Worm (Caenorhabditis elegans) whole organism, L1 larva: Measurements from ENCODE around the gene cutl-23.

Experiments used
- C04F5.9 ChIP-seq: sonication (generic microtip); optimal IDR thresholded peaks from 2 replicates; lab custom pipeline; 2016; ENCODE audit warnings: missing genetic modification characterization, missing compliant biosample characterization
- C34B4.2 ChIP-seq: sonication (generic microtip); optimal IDR thresholded peaks from 2 replicates; lab custom pipeline; 2017; ENCODE audit warnings: mild to moderate bottlenecking, missing genetic modification characterization, missing compliant biosample characterization
- F16B12.6 ChIP-seq: fragments of 150-350 bp; optimal IDR thresholded peaks from 2 replicates; lab custom pipeline; 2014; ENCODE audit warnings: missing biosample characterization, missing genetic modification characterization
- Y116A8C.19 ChIP-seq: sonication (generic microtip); optimal IDR thresholded peaks from 2 replicates; lab custom pipeline; 2016; ENCODE audit warnings: missing compliant biosample characterization, missing genetic modification characterization, borderline replicate concordance
- aha-1 ChIP-seq: fragments of 150-350 bp; optimal IDR thresholded peaks from 2 replicates; lab custom pipeline; 2014; ENCODE audit warnings: missing biosample characterization, missing genetic modification characterization
- alr-1 ChIP-seq: fragments of 200-800 bp; sonication (Bioruptor generic); optimal IDR thresholded peaks from 2 replicates; lab custom pipeline; 2018; ENCODE audit warnings: borderline replicate concordance, mild to moderate bottlenecking, missing genetic modification characterization, missing compliant biosample characterization
- ceh-63 ChIP-seq: fragments of 200-800 bp; sonication (Bioruptor generic); optimal IDR thresholded peaks from 2 replicates; lab custom pipeline; 2018; ENCODE audit warnings: mild to moderate bottlenecking, missing genetic modification characterization, missing compliant biosample characterization
- ceh-82 ChIP-seq, 3 experiments: fragments of 150-350 bp in 1 of 3; sonication (generic microtip) in 2 of 3; optimal IDR thresholded peaks; 2 replicates each; lab custom pipeline; 2014 to 2017; ENCODE audit warnings: missing biosample characterization in 3 of 3, missing genetic modification characterization in 3 of 3
- ceh-88 ChIP-seq: fragments of 200-800 bp; sonication (Bioruptor generic); IDR thresholded peaks from 2 replicates; pipeline ENCODE4 v1.3.6; 2022; ENCODE audit warnings: missing genetic modification characterization, missing compliant biosample characterization
- ceh-90 ChIP-seq: sonication (generic microtip); optimal IDR thresholded peaks from 2 replicates; lab custom pipeline; 2016; ENCODE audit warnings: missing genetic modification characterization, missing compliant biosample characterization
- ces-1 ChIP-seq: fragments of 150-350 bp; optimal IDR thresholded peaks from 2 replicates; lab custom pipeline; 2014; ENCODE audit warnings: missing biosample characterization, missing genetic modification reagents, missing genetic modification characterization
- dsc-1 ChIP-seq: sonication (generic microtip); optimal IDR thresholded peaks from 2 replicates; lab custom pipeline; 2016; ENCODE audit warnings: mild to moderate bottlenecking, missing genetic modification characterization, missing compliant biosample characterization
- efl-1 ChIP-seq, 4 experiments: fragments of 150-350 bp; optimal IDR thresholded peaks in 3 of 4; peaks in 1 of 4; 1 replicate in 1 of 4; 2 replicates in 3 of 4; lab custom pipeline; 2014; ENCODE audit warnings: missing biosample characterization in 2 of 4, missing genetic modification characterization in 2 of 4, missing genetic modification reagents in 2 of 4
- efl-3 ChIP-seq: fragments of 200-800 bp; sonication (Bioruptor generic); optimal IDR thresholded peaks from 2 replicates; lab custom pipeline; 2018; ENCODE audit warnings: mild to moderate bottlenecking, missing genetic modification characterization, missing compliant biosample characterization
- egl-13 ChIP-seq: sonication (generic microtip); optimal IDR thresholded peaks from 2 replicates; lab custom pipeline; 2016; ENCODE audit warnings: missing genotype, missing genetic modification reagents, missing genetic modification characterization, missing compliant biosample characterization
- ets-5 ChIP-seq: fragments of 200-800 bp; sonication (Bioruptor generic); IDR thresholded peaks from 2 replicates; pipeline ENCODE4 v1.3.6; 2022; ENCODE audit warnings: missing genetic modification characterization, missing compliant biosample characterization
- fkh-4 ChIP-seq: sonication (generic microtip); optimal IDR thresholded peaks from 2 replicates; lab custom pipeline; 2016; ENCODE audit warnings: missing compliant biosample characterization, missing genetic modification characterization, borderline replicate concordance
- fkh-8 ChIP-seq: sonication (generic microtip); optimal IDR thresholded peaks from 2 replicates; lab custom pipeline; 2016; ENCODE audit warnings: mild to moderate bottlenecking, missing genetic modification characterization, missing compliant biosample characterization
- fos-1 ChIP-seq: fragments of 150-350 bp; optimal IDR thresholded peaks from 2 replicates; lab custom pipeline; 2014; ENCODE audit warnings: missing biosample characterization, missing genetic modification characterization
- grh-1 ChIP-seq: fragments of 200-800 bp; sonication (Bioruptor generic); IDR thresholded peaks from 2 replicates; pipeline ENCODE4 v1.3.6; 2022; ENCODE audit warnings: missing genetic modification reagents, missing genetic modification characterization, missing compliant biosample characterization
- hlh-4 ChIP-seq: sonication (generic microtip); optimal IDR thresholded peaks from 2 replicates; lab custom pipeline; 2016; ENCODE audit warnings: mild to moderate bottlenecking, missing genetic modification characterization, missing compliant biosample characterization
- hpl-2 ChIP-seq: fragments of 150-350 bp; optimal IDR thresholded peaks from 2 replicates; lab custom pipeline; 2014; ENCODE audit warnings: missing biosample characterization, missing genetic modification reagents, missing genetic modification characterization
- jun-1 ChIP-seq: fragments of 150-350 bp; optimal IDR thresholded peaks from 2 replicates; lab custom pipeline; 2014; ENCODE audit warnings: missing biosample characterization, missing genetic modification reagents, missing genetic modification characterization
- lin-13 ChIP-seq: fragments of 150-350 bp; optimal IDR thresholded peaks from 2 replicates; lab custom pipeline; 2014; ENCODE audit warnings: missing biosample characterization, missing genetic modification reagents, missing genetic modification characterization
- lin-14 ChIP-seq: fragments of 200-800 bp; sonication (Bioruptor generic); optimal IDR thresholded peaks from 2 replicates; lab custom pipeline; 2018; ENCODE audit warnings: mild to moderate bottlenecking, missing genetic modification characterization, moderate library complexity, missing compliant biosample characterization
- lin-15B ChIP-seq: fragments of 150-350 bp; sonication (generic microtip); optimal IDR thresholded peaks from 3 replicates; lab custom pipeline; 2014; ENCODE audit warnings: missing biosample characterization, missing genetic modification characterization
- lin-35 ChIP-seq, 2 experiments: fragments of 150-350 bp; optimal IDR thresholded peaks; 2 replicates each; lab custom pipeline; 2014; ENCODE audit warnings: missing biosample characterization in 2 of 2, missing genetic modification characterization in 2 of 2, missing genetic modification reagents in 2 of 2
- lin-39 ChIP-seq: fragments of 150-350 bp; optimal IDR thresholded peaks from 2 replicates; lab custom pipeline; 2014; ENCODE audit warnings: missing biosample characterization, missing genetic modification reagents, missing genetic modification characterization
- lir-3 ChIP-seq: sonication (generic microtip); optimal IDR thresholded peaks from 2 replicates; lab custom pipeline; 2016; ENCODE audit warnings: mild to moderate bottlenecking, missing genetic modification characterization, moderate library complexity, missing compliant biosample characterization; ENCODE audit not compliant: poor library complexity
- lsy-2 ChIP-seq, 2 experiments: fragments of 150-350 bp; optimal IDR thresholded peaks; 2 replicates each; lab custom pipeline; 2014; ENCODE audit warnings: missing biosample characterization in 2 of 2, missing genetic modification characterization in 2 of 2
- mef-2 ChIP-seq: fragments of 150-350 bp; optimal IDR thresholded peaks from 2 replicates; lab custom pipeline; 2014; ENCODE audit warnings: missing biosample characterization, missing genetic modification characterization
- mep-1 ChIP-seq: fragments of 150-350 bp; optimal IDR thresholded peaks from 2 replicates; lab custom pipeline; 2014; ENCODE audit warnings: missing biosample characterization, missing genetic modification characterization
- nhr-11 ChIP-seq: fragments of 150-350 bp; optimal IDR thresholded peaks from 2 replicates; lab custom pipeline; 2014; ENCODE audit warnings: missing biosample characterization, missing genetic modification characterization
- nhr-19 ChIP-seq: fragments of 200-800 bp; sonication (Bioruptor generic); conservative IDR thresholded peaks from 2 replicates; pipeline ENCODE4 v1.3.6; 2022; ENCODE audit warnings: missing genetic modification characterization, missing compliant biosample characterization
- nhr-20 ChIP-seq: sonication (generic microtip); optimal IDR thresholded peaks from 2 replicates; lab custom pipeline; 2016; ENCODE audit warnings: mild to moderate bottlenecking, missing genetic modification characterization, missing compliant biosample characterization
- nhr-28 ChIP-seq: fragments of 150-350 bp; optimal IDR thresholded peaks from 2 replicates; lab custom pipeline; 2014; ENCODE audit warnings: missing biosample characterization, missing genetic modification characterization
- nhr-47 ChIP-seq: sonication (generic microtip); optimal IDR thresholded peaks from 2 replicates; lab custom pipeline; 2016; ENCODE audit warnings: mild to moderate bottlenecking, missing genetic modification characterization, moderate library complexity, missing compliant biosample characterization
- nhr-71 ChIP-seq: sonication (generic microtip); optimal IDR thresholded peaks from 2 replicates; lab custom pipeline; 2016; ENCODE audit warnings: mild to moderate bottlenecking, missing genetic modification characterization, moderate library complexity, missing compliant biosample characterization
- pax-3 ChIP-seq: fragments of 200-800 bp; sonication (Bioruptor generic); optimal IDR thresholded peaks from 2 replicates; lab custom pipeline; 2018; ENCODE audit warnings: mild to moderate bottlenecking, missing genetic modification characterization, moderate library complexity, missing compliant biosample characterization
- pqm-1 ChIP-seq: sonication (generic microtip); optimal IDR thresholded peaks from 3 replicates; lab custom pipeline; 2017; ENCODE audit warnings: missing biosample characterization, missing genetic modification characterization
- snpc-4 ChIP-seq: fragments of 150-350 bp; optimal IDR thresholded peaks from 2 replicates; lab custom pipeline; 2014; ENCODE audit warnings: missing biosample characterization, missing genetic modification characterization
- snu-23 ChIP-seq: sonication (generic microtip); optimal IDR thresholded peaks from 2 replicates; lab custom pipeline; 2016; ENCODE audit warnings: missing genetic modification characterization, missing compliant biosample characterization
- sox-4 ChIP-seq: sonication (generic microtip); optimal IDR thresholded peaks from 2 replicates; lab custom pipeline; 2016; ENCODE audit warnings: missing genetic modification characterization, missing compliant biosample characterization
- sptf-1 ChIP-seq: fragments of 150-350 bp; optimal IDR thresholded peaks from 2 replicates; lab custom pipeline; 2014; ENCODE audit warnings: missing biosample characterization, missing genetic modification characterization
- swsn-7 ChIP-seq: sonication (generic microtip); optimal IDR thresholded peaks from 2 replicates; lab custom pipeline; 2016; ENCODE audit warnings: missing genetic modification characterization, missing compliant biosample characterization
- tlp-1 ChIP-seq: fragments of 150-350 bp; optimal IDR thresholded peaks from 2 replicates; lab custom pipeline; 2014; ENCODE audit warnings: missing biosample characterization, missing genetic modification characterization
- unc-130 ChIP-seq: fragments of 150-350 bp; optimal IDR thresholded peaks from 2 replicates; lab custom pipeline; 2017; ENCODE audit warnings: missing biosample characterization, missing genetic modification characterization, inconsistent platforms
- unc-62 ChIP-seq: fragments of 150-350 bp; optimal IDR thresholded peaks from 2 replicates; lab custom pipeline; 2014; ENCODE audit warnings: missing biosample characterization, missing genetic modification reagents, missing genetic modification characterization
- unc-86 ChIP-seq: sonication (generic microtip); optimal IDR thresholded peaks from 2 replicates; lab custom pipeline; 2016; ENCODE audit warnings: missing genetic modification characterization, missing compliant biosample characterization
- vab-15 ChIP-seq: sonication (generic microtip); optimal IDR thresholded peaks from 2 replicates; lab custom pipeline; 2017; ENCODE audit warnings: missing genotype, mild to moderate bottlenecking, missing genetic modification characterization, missing compliant biosample characterization
- ztf-11 ChIP-seq, 2 experiments: sonication (generic microtip); optimal IDR thresholded peaks; 2 replicates each; lab custom pipeline; 2016 to 2017; ENCODE audit warnings: missing genetic modification characterization in 2 of 2, missing biosample characterization in 1 of 2, missing compliant biosample characterization in 1 of 2

cutl-23 gene

DNA sequence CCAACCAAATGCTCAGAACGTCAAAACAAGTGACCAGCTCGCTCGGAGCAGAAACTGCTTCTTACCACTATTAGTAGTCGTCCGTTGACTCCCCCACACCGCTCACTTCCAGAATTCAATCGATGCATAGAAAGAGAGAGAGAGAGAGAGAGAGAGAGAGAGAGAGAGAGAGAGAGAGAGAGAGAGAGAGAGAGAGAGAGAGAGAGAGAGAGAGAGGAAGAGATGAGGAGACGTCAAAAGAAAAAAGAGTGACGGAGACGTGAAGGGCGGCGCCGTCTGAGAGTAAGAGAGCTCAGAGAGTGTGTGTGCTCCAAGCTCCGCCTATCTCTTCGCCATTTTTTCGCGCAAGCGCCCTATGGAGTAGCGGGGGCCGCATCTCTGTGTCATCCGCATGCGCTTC, 14.8 kb upstream of the cutl-23 start, which contains the start of gene ida-1 (continued):
- no peak for TF ChIP-seq vab-15 (tag; lab: Kevin White, UChicago)
- no peak for TF ChIP-seq egl-13 (tag; lab: Kevin White, UChicago)

DNA sequence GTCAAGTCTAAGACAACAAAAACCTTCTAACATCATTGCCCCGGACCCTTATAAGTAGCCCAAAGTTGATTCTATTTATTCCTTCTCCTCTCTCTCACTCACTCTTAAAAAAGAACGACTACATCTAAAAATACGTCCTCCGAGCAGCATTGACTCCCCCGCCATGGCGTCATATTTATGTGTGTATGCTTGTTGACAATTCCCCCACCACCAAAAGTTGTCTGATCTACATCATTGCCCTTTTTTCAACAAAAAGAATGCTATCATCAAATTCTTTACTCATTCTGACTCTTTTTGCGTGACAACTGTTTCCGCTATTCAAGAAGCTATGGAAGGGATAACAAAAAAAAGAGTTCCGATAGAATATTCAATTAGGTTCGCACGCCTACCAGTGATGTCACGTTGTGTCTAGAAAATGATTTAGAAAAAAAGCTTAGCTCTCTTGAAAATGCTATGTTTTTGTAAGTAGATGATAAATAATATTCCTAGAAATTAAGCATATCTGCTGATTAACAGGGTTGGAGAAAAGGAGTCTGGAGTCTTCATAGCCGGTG, 12.4 kb upstream of the cutl-23 start:
- TF ChIP-seq lin-39 (tag; lab: Kevin White, UChicago) (no peak), pqm-1 (tag; lab: Kevin White, UChicago) (no peak), C04F5.9 (tag; lab: Kevin White, UChicago) (no peak), F16B12.6 (tag; lab: Kevin White, UChicago) (no peak), nhr-28 (tag; lab: Kevin White, UChicago) (no peak), pax-3 (tag; lab: Kevin White, UChicago) (no peak), lin-35 (GFP tag; optimal IDR thresholded peaks at IDR 0.05; lab: Kevin White, UChicago) (no peak), nhr-19 (no peak), nhr-47 (tag; lab: Kevin White, UChicago) (peak; percentile 2), nhr-20 (tag; lab: Kevin White, UChicago) (no peak), lsy-2 (tag; optimal IDR thresholded peaks at IDR 0.05; lab: Kevin White, UChicago) (peak in 1 of 2 experiments; percentile 21), nhr-71 (tag; lab: Kevin White, UChicago) (peak; percentile 45), ceh-82 (tag; optimal IDR thresholded peaks at IDR 0.05; lab: Kevin White, UChicago) (no peak), unc-62 (GFP tag; lab: Kevin White, UChicago) (no peak), unc-86 (tag; lab: Kevin White, UChicago) (peak; percentile 74), hlh-4 (tag; lab: Kevin White, UChicago) (no peak), hpl-2 (GFP tag; lab: Kevin White, UChicago) (no peak), ceh-63 (GFP tag; lab: Kevin White, UChicago) (no peak), ztf-11 (tag; optimal IDR thresholded peaks at IDR 0.05; lab: Kevin White, UChicago) (no peak), aha-1 (tag; lab: Kevin White, UChicago) (no peak), snpc-4 (tag; lab: Kevin White, UChicago) (no peak), Y116A8C.19 (no peak), C34B4.2 (tag; lab: Kevin White, UChicago) (no peak), lir-3 (tag; lab: Kevin White, UChicago) (no peak), ces-1 (GFP tag; lab: Kevin White, UChicago) (no peak), efl-3 (GFP tag; lab: Kevin White, UChicago) (no peak), ceh-90 (tag; lab: Kevin White, UChicago) (no peak), alr-1 (tag; lab: Kevin White, UChicago) (no peak), sox-4 (peak; percentile 6), fos-1 (tag; lab: Kevin White, UChicago) (no peak), ets-5 (no peak), grh-1 (GFP tag; lab: Robert Waterston, UW) (no peak), jun-1 (tag; lab: Kevin White, UChicago) (no peak), dsc-1 (tag; lab: Kevin White, UChicago) (no peak), lin-13 (GFP tag; lab: Kevin White, UChicago) (no peak), ceh-88 (no peak), snu-23 (GFP tag; lab: Kevin White, UChicago) (no peak), mef-2 (tag; lab: Kevin White, UChicago) (peak; percentile 21), lin-15B (tag; lab: Kevin White, UChicago) (no peak), sptf-1 (tag; lab: Kevin White, UChicago) (no peak), mep-1 (tag; lab: Kevin White, UChicago) (no peak), nhr-11 (tag; lab: Kevin White, UChicago) (no peak), swsn-7 (tag; lab: Kevin White, UChicago) (no peak), lin-14 (GFP tag; lab: Kevin White, UChicago) (peak; percentile 69), unc-130 (tag; lab: Kevin White, UChicago) (no peak), efl-1 (optimal IDR thresholded peaks at IDR 0.05; lab: Kevin White, UChicago) (no peak), efl-1 (GFP tag; optimal IDR thresholded peaks at IDR 0.05 in 1 of 2; lab: Kevin White, UChicago) (no peak), fkh-4 (tag; lab: Kevin White, UChicago) (no peak), tlp-1 (no peak), fkh-8 (tag; lab: Kevin White, UChicago) (peak; percentile 66)
